Fruit fly (Drosophila melanogaster) whole organism, embryonic: ENCODE data around the gene Alg9.

Experiments used
- CG7745 ChIP-seq: fragments of 200-800 bp; sonication (Bioruptor generic); optimal IDR thresholded peaks from 2 replicates; lab custom pipeline; 2018; ENCODE audit warnings: missing biosample characterization, mild to moderate bottlenecking, missing genetic modification characterization, moderate library complexity
- Doc2 ChIP-seq: fragments of 200-800 bp; sonication (Bioruptor generic); IDR thresholded peaks from 2 replicates; pipeline ENCODE4 v1.3.6; 2022; ENCODE audit warnings: missing biosample characterization, missing genetic modification characterization
- dati ChIP-seq: fragments of 200-800 bp; sonication (Bioruptor generic); IDR thresholded peaks from 2 replicates; pipeline ENCODE4 v1.3.6; 2022; ENCODE audit warnings: missing biosample characterization, missing genetic modification characterization

DNA sequence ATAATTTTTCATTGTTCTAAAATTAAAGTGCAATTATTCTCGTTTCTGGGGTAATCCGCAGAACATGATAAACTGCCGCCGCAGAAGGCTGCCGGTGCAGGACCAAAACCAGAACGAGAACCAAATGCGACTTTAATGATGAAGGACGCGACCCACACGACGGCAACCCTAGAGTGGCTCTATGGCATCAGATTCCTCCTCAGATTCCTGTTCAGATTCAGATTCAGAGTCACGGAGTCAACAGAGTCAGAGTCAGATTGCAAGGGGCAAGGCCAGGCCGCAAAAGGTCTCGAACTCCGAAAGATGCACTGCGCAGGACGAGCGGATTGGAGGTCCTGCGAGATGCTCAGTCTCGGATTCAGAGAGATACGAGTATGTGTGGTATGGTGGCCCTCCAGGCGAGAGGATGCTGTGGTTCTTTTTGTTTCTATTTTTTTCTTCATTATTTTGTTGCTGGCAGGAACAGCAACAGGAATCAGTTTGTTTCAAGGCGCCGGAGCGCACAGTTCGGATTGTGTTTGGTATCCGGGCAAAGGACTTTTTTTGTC lies 22.0 kb upstream of the Alg9 start, which contains the start of gene CG13654:
- no peak for TF ChIP-seq Doc2 (GFP tag; lab: Robert Waterston, UW)
- TF ChIP-seq dati: no peak
- TF ChIP-seq CG7745 (tag; lab: Kevin White, UChicago): no peak
